Fruit fly (Drosophila melanogaster) whole organism, pupa: Measurements from ENCODE around the gene CG1288.

Experiments used
- CG4496 ChIP-seq: fragments of 200-800 bp; sonication (Bioruptor generic); IDR thresholded peaks from 3 replicates; pipeline ENCODE4 v1.3.6; 2022; ENCODE audit warnings: missing biosample characterization, missing genetic modification characterization
- CG8159 ChIP-seq: fragments of 200-800 bp; sonication (Bioruptor generic); optimal IDR thresholded peaks from 3 replicates; lab custom pipeline; 2018; ENCODE audit warnings: missing biosample characterization, mild to moderate bottlenecking, missing genetic modification characterization, moderate library complexity
- CG9948 ChIP-seq: fragments of 200-800 bp; sonication (Bioruptor generic); optimal IDR thresholded peaks from 2 replicates; lab custom pipeline; 2018; ENCODE audit warnings: missing biosample characterization, mild to moderate bottlenecking, missing genetic modification characterization, moderate library complexity
- D1 ChIP-seq: fragments of 200-800 bp; sonication (Bioruptor generic); optimal IDR thresholded peaks from 2 replicates; lab custom pipeline; 2018; ENCODE audit warnings: missing biosample characterization, mild to moderate bottlenecking, missing genetic modification characterization, moderate library complexity
- Snoo ChIP-seq: fragments of 200-800 bp; sonication (Bioruptor generic); optimal IDR thresholded peaks from 3 replicates; lab custom pipeline; 2017; ENCODE audit warnings: missing biosample characterization, mild to moderate bottlenecking, missing genetic modification characterization, inconsistent platforms

dm6 chr3R:7223972-7224464, 15.8 kb upstream of the CG1288 start, which contains the start of gene thw:
- TF ChIP-seq Snoo (tag; lab: Kevin White, UChicago) (no peak), CG8159 (tag; lab: Kevin White, UChicago) (no peak), CG4496 (no peak), CG9948 (tag; lab: Kevin White, UChicago) (no peak), D1 (tag; lab: Kevin White, UChicago) (no peak)
